Fruit fly (Drosophila melanogaster) whole organism, embryonic: ENCODE measurements around the gene Tsp29Fa.

Source experiments
- CG11696 ChIP-seq: fragments of 200-800 bp; sonication (Bioruptor generic); IDR thresholded peaks from 2 replicates; pipeline ENCODE4 v1.3.6; 2022; ENCODE audit warnings: missing biosample characterization, missing genetic modification characterization
- CG12659 ChIP-seq: fragments of 200-800 bp; sonication (Bioruptor generic); optimal IDR thresholded peaks from 3 replicates; lab custom pipeline; 2017; ENCODE audit warnings: mild to moderate bottlenecking, missing biosample characterization, missing genetic modification reagents, missing genetic modification characterization
- CG13775 ChIP-seq: fragments of 200-800 bp; sonication (Bioruptor generic); optimal IDR thresholded peaks from 3 replicates; lab custom pipeline; 2017; ENCODE audit warnings: missing biosample characterization, mild to moderate bottlenecking, missing genetic modification characterization
- CG16815 ChIP-seq: fragments of 200-800 bp; sonication (Bioruptor generic); optimal IDR thresholded peaks from 3 replicates; lab custom pipeline; 2017; ENCODE audit warnings: missing biosample characterization, mild to moderate bottlenecking, missing genetic modification characterization
- CG17802 ChIP-seq: fragments of 200-800 bp; sonication (Bioruptor generic); optimal IDR thresholded peaks from 2 replicates; lab custom pipeline; 2018; ENCODE audit warnings: missing biosample characterization, mild to moderate bottlenecking, missing genetic modification characterization, moderate library complexity
- CG31224 ChIP-seq: fragments of 200-800 bp; sonication (Bioruptor generic); IDR thresholded peaks from 2 replicates; pipeline ENCODE4 v1.3.6; 2022; ENCODE audit warnings: missing biosample characterization, missing genetic modification characterization
- CG31365 ChIP-seq: fragments of 200-800 bp; sonication (Bioruptor generic); optimal IDR thresholded peaks from 2 replicates; lab custom pipeline; 2018; ENCODE audit warnings: missing biosample characterization, mild to moderate bottlenecking, missing genetic modification characterization
- CG31441 ChIP-seq: fragments of 200-800 bp; sonication (Bioruptor generic); IDR thresholded peaks from 2 replicates; pipeline ENCODE4 v1.3.6; 2022; ENCODE audit warnings: missing biosample characterization, missing genetic modification characterization
- CG34376 ChIP-seq: fragments of 200-800 bp; sonication (Bioruptor generic); optimal IDR thresholded peaks from 2 replicates; lab custom pipeline; 2018; ENCODE audit warnings: missing biosample characterization, mild to moderate bottlenecking, missing genetic modification characterization
- CG4854 ChIP-seq: fragments of 200-800 bp; sonication (Bioruptor generic); optimal IDR thresholded peaks from 2 replicates; lab custom pipeline; 2016; ENCODE audit warnings: missing biosample characterization, missing genetic modification characterization, inconsistent platforms
- CG6272 ChIP-seq: fragments of 200-800 bp; sonication (Bioruptor generic); IDR thresholded peaks from 2 replicates; pipeline ENCODE4 v1.3.6; 2022; ENCODE audit warnings: missing biosample characterization, missing genetic modification characterization
- CG7271 ChIP-seq: fragments of 200-800 bp; sonication (Bioruptor generic); optimal IDR thresholded peaks from 2 replicates; lab custom pipeline; 2018; ENCODE audit warnings: missing biosample characterization, mild to moderate bottlenecking, missing genetic modification characterization, moderate library complexity
- CG7786 ChIP-seq: fragments of 200-800 bp; sonication (Bioruptor generic); optimal IDR thresholded peaks from 2 replicates; lab custom pipeline; 2016; ENCODE audit warnings: missing biosample characterization, missing genetic modification characterization
- CG9437 ChIP-seq: fragments of 200-800 bp; sonication (Bioruptor generic); optimal IDR thresholded peaks from 2 replicates; lab custom pipeline; 2018; ENCODE audit warnings: missing biosample characterization, mild to moderate bottlenecking, missing genetic modification characterization
- CG9817 ChIP-seq: fragments of 200-800 bp; sonication (Bioruptor generic); optimal IDR thresholded peaks from 2 replicates; lab custom pipeline; 2018; ENCODE audit warnings: missing biosample characterization, mild to moderate bottlenecking, missing genetic modification characterization, moderate library complexity
- D19A ChIP-seq: fragments of 200-800 bp; optimal IDR thresholded peaks from 3 replicates; lab custom pipeline; 2019; ENCODE audit warnings: missing biosample characterization, mild to moderate bottlenecking, missing genetic modification characterization, moderate library complexity
- Drgx ChIP-seq: fragments of 200-800 bp; sonication (Bioruptor generic); IDR thresholded peaks from 2 replicates; pipeline ENCODE4 v1.3.6; 2022; ENCODE audit warnings: missing biosample characterization, missing genetic modification characterization
- Gsc ChIP-seq: fragments of 200-800 bp; sonication (Bioruptor generic); IDR thresholded peaks from 2 replicates; pipeline ENCODE4 v1.3.6; 2022; ENCODE audit warnings: missing biosample characterization, missing genetic modification characterization
- Hey ChIP-seq: fragments of 200-800 bp; sonication (Bioruptor generic); optimal IDR thresholded peaks from 3 replicates; lab custom pipeline; 2018; ENCODE audit warnings: missing biosample characterization, mild to moderate bottlenecking, missing genetic modification characterization
- Mad ChIP-seq: fragments of 200-800 bp; sonication (Bioruptor generic); optimal IDR thresholded peaks from 2 replicates; lab custom pipeline; 2016; ENCODE audit warnings: missing biosample characterization, missing genetic modification characterization
- Max ChIP-seq: fragments of 200-800 bp; sonication (Bioruptor generic); optimal IDR thresholded peaks from 2 replicates; lab custom pipeline; 2016; ENCODE audit warnings: missing biosample characterization, mild to moderate bottlenecking, missing genetic modification characterization
- Mrtf ChIP-seq: fragments of 200-800 bp; sonication (Bioruptor generic); IDR thresholded peaks from 3 replicates; pipeline ENCODE4 v1.3.6; 2022; ENCODE audit warnings: missing biosample characterization, missing genetic modification characterization
- Nf-YC ChIP-seq: fragments of 200-800 bp; optimal IDR thresholded peaks from 3 replicates; lab custom pipeline; 2019; ENCODE audit warnings: missing biosample characterization, mild to moderate bottlenecking, missing genetic modification characterization, moderate library complexity
- Spps ChIP-seq: fragments of 200-800 bp; sonication (Bioruptor generic); optimal IDR thresholded peaks from 2 replicates; lab custom pipeline; 2018; ENCODE audit warnings: missing biosample characterization, mild to moderate bottlenecking, missing genetic modification characterization
- ab ChIP-seq: fragments of 200-800 bp; sonication (Bioruptor generic); optimal IDR thresholded peaks from 2 replicates; lab custom pipeline; 2016; ENCODE audit warnings: missing biosample characterization, missing genetic modification characterization
- ac ChIP-seq: fragments of 200-800 bp; sonication (Bioruptor generic); optimal IDR thresholded peaks from 3 replicates; lab custom pipeline; 2017; ENCODE audit warnings: missing biosample characterization, mild to moderate bottlenecking, missing genetic modification characterization
- bab2 ChIP-seq: fragments of 200-800 bp; sonication (Bioruptor generic); optimal IDR thresholded peaks from 2 replicates; lab custom pipeline; 2016; ENCODE audit warnings: missing biosample characterization, missing genetic modification characterization
- chif ChIP-seq, 2 experiments: fragments of 200-800 bp; sonication (Bioruptor generic); optimal IDR thresholded peaks; 3 replicates each; lab custom pipeline; 2016; ENCODE audit warnings: missing biosample characterization in 2 of 2, missing genetic modification characterization in 2 of 2
- chn ChIP-seq: fragments of 200-800 bp; sonication (Bioruptor generic); optimal IDR thresholded peaks from 2 replicates; lab custom pipeline; 2016; ENCODE audit warnings: missing biosample characterization, missing genetic modification characterization
- corto ChIP-seq: fragments of 200-800 bp; sonication (Bioruptor generic); optimal IDR thresholded peaks from 2 replicates; lab custom pipeline; 2016; ENCODE audit warnings: missing biosample characterization, mild to moderate bottlenecking, missing genetic modification characterization, moderate library complexity
- crp ChIP-seq, 2 experiments: fragments of 200-800 bp; sonication (Bioruptor generic); optimal IDR thresholded peaks; 2 replicates in 1 of 2; 3 replicates in 1 of 2; lab custom pipeline; 2017; ENCODE audit warnings: missing biosample characterization in 2 of 2, missing genetic modification characterization in 2 of 2, mild to moderate bottlenecking in 1 of 2, moderate library complexity in 1 of 2
- dmrt99B ChIP-seq: fragments of 200-800 bp; sonication (Bioruptor generic); optimal IDR thresholded peaks from 2 replicates; lab custom pipeline; 2018; ENCODE audit warnings: missing biosample characterization, mild to moderate bottlenecking, missing genetic modification characterization, moderate library complexity
- dysf ChIP-seq: fragments of 200-800 bp; sonication (Bioruptor generic); IDR thresholded peaks from 3 replicates; pipeline ENCODE4 v1.3.6; 2022; ENCODE audit warnings: missing biosample characterization, missing genetic modification characterization
- fd64A ChIP-seq: fragments of 200-800 bp; sonication (Bioruptor generic); optimal IDR thresholded peaks from 3 replicates; lab custom pipeline; 2018; ENCODE audit warnings: missing biosample characterization, mild to moderate bottlenecking, missing genetic modification characterization
- fru ChIP-seq: fragments of >200 bp; optimal IDR thresholded peaks from 2 replicates; lab custom pipeline; 2017
- jing ChIP-seq: fragments of 200-800 bp; sonication (Bioruptor generic); optimal IDR thresholded peaks from 2 replicates; lab custom pipeline; 2018; ENCODE audit warnings: missing biosample characterization, mild to moderate bottlenecking, missing genetic modification characterization
- jumu ChIP-seq: fragments of 200-800 bp; sonication (Bioruptor generic); optimal IDR thresholded peaks from 3 replicates; lab custom pipeline; 2016; ENCODE audit warnings: missing biosample characterization, missing genetic modification characterization
- klu ChIP-seq: fragments of 200-800 bp; sonication (Bioruptor generic); IDR thresholded peaks from 2 replicates; pipeline ENCODE4 v1.3.6; 2022; ENCODE audit warnings: missing biosample characterization, missing genetic modification characterization
- knrl ChIP-seq: fragments of 200-800 bp; sonication (Bioruptor generic); IDR thresholded peaks from 3 replicates; pipeline ENCODE4 v1.3.6; 2022; ENCODE audit warnings: missing biosample characterization, missing genetic modification characterization; ENCODE audit not compliant: partially characterized antibody
- nau ChIP-seq: fragments of 200-800 bp; sonication (Bioruptor generic); optimal IDR thresholded peaks from 3 replicates; lab custom pipeline; 2017; ENCODE audit warnings: missing biosample characterization, mild to moderate bottlenecking, missing genetic modification characterization, missing genetic modification reagents
- psq ChIP-seq: fragments of 200-800 bp; sonication (Bioruptor generic); optimal IDR thresholded peaks from 2 replicates; lab custom pipeline; 2017; ENCODE audit warnings: missing biosample characterization, missing genetic modification characterization
- rib ChIP-seq: fragments of 200-800 bp; sonication (Bioruptor generic); IDR thresholded peaks from 2 replicates; pipeline ENCODE4 v1.3.6; 2022; ENCODE audit warnings: missing biosample characterization, missing genetic modification characterization
- slp2 ChIP-seq: fragments of 200-800 bp; sonication (Bioruptor generic); optimal IDR thresholded peaks from 2 replicates; lab custom pipeline; 2016; ENCODE audit warnings: missing biosample characterization, missing genetic modification characterization
- tgo ChIP-seq: fragments of 200-800 bp; sonication (Bioruptor generic); IDR thresholded peaks from 3 replicates; pipeline ENCODE4 v1.3.6; 2022; ENCODE audit warnings: missing biosample characterization, missing genetic modification characterization
- tin ChIP-seq: fragments of 200-800 bp; sonication (Bioruptor generic); optimal IDR thresholded peaks from 3 replicates; lab custom pipeline; 2016; ENCODE audit warnings: missing biosample characterization, missing genetic modification characterization
- trem ChIP-seq: fragments of 200-800 bp; optimal IDR thresholded peaks from 3 replicates; lab custom pipeline; 2019; ENCODE audit warnings: missing biosample characterization, mild to moderate bottlenecking, missing genetic modification characterization, moderate library complexity
- tx ChIP-seq: fragments of 200-800 bp; sonication (Bioruptor generic); optimal IDR thresholded peaks from 2 replicates; lab custom pipeline; 2016; ENCODE audit warnings: missing biosample characterization, missing genetic modification characterization
- zen ChIP-seq: fragments of 200-800 bp; sonication (Bioruptor generic); optimal IDR thresholded peaks from 3 replicates; lab custom pipeline; 2018; ENCODE audit warnings: missing biosample characterization, mild to moderate bottlenecking, missing genetic modification characterization, moderate library complexity
- zfh1 ChIP-seq: fragments of 200-800 bp; sonication (Bioruptor generic); IDR thresholded peaks from 3 replicates; pipeline ENCODE4 v1.3.6; 2022; ENCODE audit warnings: missing biosample characterization, missing genetic modification characterization

Tsp29Fa gene

dm6 chr2L:8952194-8953037 is 18.7 kb downstream of the Tsp29Fa start (continued):
- TF ChIP-seq Mad (peak; percentile 1), CG6272 (peak; percentile 33; the same call in 1 of the 2 replicates), dysf (no peak), bab2 (GFP tag; lab: Kevin White, UChicago) (peak; percentile 40), tgo (GFP tag; lab: Robert Waterston, UW) (peak; percentile 52; the same call in 2 of the 3 replicates), jing (GFP tag; lab: Kevin White, UChicago) (no peak), CG9437 (GFP tag; lab: Kevin White, UChicago) (peak; percentile 16), CG9817 (tag; lab: Kevin White, UChicago) (no peak), CG13775 (GFP tag; lab: Kevin White, UChicago) (peak; percentile 16), rib (GFP tag; lab: Robert Waterston, UW) (no peak), fru (lab: Kevin White, UChicago) (no peak), D19A (tag; lab: Kevin White, UChicago) (no peak), psq (GFP tag; lab: Kevin White, UChicago) (no peak), CG17802 (no peak), jumu (GFP tag; lab: Kevin White, UChicago) (no peak), slp2 (GFP tag; lab: Kevin White, UChicago) (no peak), Hey (no peak), CG4854 (no peak), Gsc (GFP tag; lab: Robert Waterston, UW) (no peak), CG31365 (tag; lab: Kevin White, UChicago) (no peak), chn (GFP tag; lab: Kevin White, UChicago) (peak; percentile 64), CG7786 (GFP tag; lab: Kevin White, UChicago) (peak; percentile 68), ab (no peak), klu (GFP tag; lab: Robert Waterston, UW) (no peak), fd64A (GFP tag; lab: Kevin White, UChicago) (no peak), knrl (GFP tag; lab: Robert Waterston, UW) (no peak; the same call in 2 of the 3 replicates), zen (tag; lab: Kevin White, UChicago) (peak; percentile 37), CG31224 (GFP tag; lab: Robert Waterston, UW) (0 out of 2 replicates have a peak, but pooled peaks have one; percentile 36), Spps (tag; lab: Kevin White, UChicago) (no peak), nau (GFP tag; lab: Kevin White, UChicago) (peak; percentile 11), CG12659 (GFP tag; lab: Kevin White, UChicago) (peak; percentile 33), ac (GFP tag; lab: Kevin White, UChicago) (no peak), CG11696 (GFP tag; lab: Robert Waterston, UW) (no peak), CG16815 (GFP tag; lab: Kevin White, UChicago) (peak; percentile 27), CG31441 (GFP tag; lab: Robert Waterston, UW) (0 out of 2 replicates have a peak, but pooled peaks have one; percentile 37), Drgx (GFP tag; lab: Robert Waterston, UW) (peak; percentile 77), tx (GFP tag; lab: Kevin White, UChicago) (no peak), dmrt99B (tag; lab: Kevin White, UChicago) (peak; percentile 37), chif (GFP tag; optimal IDR thresholded peaks at IDR 0.05; lab: Kevin White, UChicago) (peak in 1 of 2 experiments; percentile 52), Max (GFP tag; lab: Kevin White, UChicago) (no peak), CG34376 (peak; percentile 30), Mrtf (GFP tag; lab: Robert Waterston, UW) (peak; percentile 49; the same call in 1 of the 3 replicates), trem (tag; lab: Kevin White, UChicago) (peak; percentile 35), corto (GFP tag; lab: Kevin White, UChicago) (no peak), zfh1 (0 out of 3 replicates have a peak, but pooled peaks have one; percentile 22), crp (GFP tag; optimal IDR thresholded peaks at IDR 0.05; lab: Kevin White, UChicago) (no peak), CG7271 (tag; lab: Kevin White, UChicago) (no peak), tin (peak; percentile 23), Nf-YC (no peak)
